Worm (Caenorhabditis elegans): Measurements from ENCODE around the gene K12B6.11.

ce11 chrV:6275209-6275608 is 13.5 kb upstream of the K12B6.11 start:
- TF ChIP-seq dve-1 (tag; optimal IDR thresholded peaks at IDR 0.05; ENCODE audit: insufficient read depth) (peak; percentile 89), nhr-76 (tag; optimal IDR thresholded peaks at IDR 0.05) (no peak), spr-1 (tag; optimal IDR thresholded peaks at IDR 0.05) (no peak), hmg-1.1 (GFP tag; IDR thresholded peaks at IDR 0.05) (no peak), nhr-11 (tag; optimal IDR thresholded peaks at IDR 0.05) (no peak)

Measured in whole organism, L4 larva.